Fruit fly (Drosophila melanogaster): ENCODE data around the gene Mec2.

Mec2 gene

dm6 chrX:19155922-19156437, 31.9 kb upstream of the Mec2 start (continued):
- TF ChIP-seq eg (GFP tag; IDR thresholded peaks at IDR 0.05) = peak; percentile 87
- peak; percentile 87 for TF ChIP-seq CG3032 (tag; optimal IDR thresholded peaks at IDR 0.05)
- no peak for TF ChIP-seq fkh (GFP tag; optimal IDR thresholded peaks at IDR 0.05)
- peak; percentile 64 for TF ChIP-seq Hr39 (GFP tag; optimal IDR thresholded peaks at IDR 0.05)
- peak; percentile 87 to 92 for TF ChIP-seq ss (GFP tag; optimal IDR thresholded peaks at IDR 0.05)
- peak; percentile 88 for TF ChIP-seq CG10669 (GFP tag; optimal IDR thresholded peaks at IDR 0.05)
- peak; percentile 68 to 75 for TF ChIP-seq salr (GFP tag; optimal IDR thresholded peaks at IDR 0.05)
- TF ChIP-seq Ets96B (tag; optimal IDR thresholded peaks at IDR 0.05) = peak; percentile 89
- peak; percentile 90 for TF ChIP-seq CG6792 (GFP tag; optimal IDR thresholded peaks at IDR 0.05)
- TF ChIP-seq CG7368 (GFP tag; optimal IDR thresholded peaks at IDR 0.05) = peak; percentile 84
- no peak for TF ChIP-seq Hr38 (GFP tag; optimal IDR thresholded peaks at IDR 0.05)
- peak; percentile 89 for TF ChIP-seq CG6808 (GFP tag; optimal IDR thresholded peaks at IDR 0.05)

- TF ChIP-seq CG7368 (GFP tag; optimal IDR thresholded peaks at IDR 0.05) (no peak), svp (GFP tag) (peak; percentile 94)
Measured at dm6 chrX:19157471-19157870, 30.4 kb upstream of the Mec2 start.

- TF ChIP-seq spab (GFP tag; optimal IDR thresholded peaks at IDR 0.05) = peak; percentile 51
- TF ChIP-seq CG3032 (tag; optimal IDR thresholded peaks at IDR 0.05) = peak; percentile 44
- TF ChIP-seq topi (GFP tag; optimal IDR thresholded peaks at IDR 0.05) = no peak
- TF ChIP-seq CG11294 (GFP tag; IDR thresholded peaks at IDR 0.05) = no peak
- TF ChIP-seq CG10669 (GFP tag; optimal IDR thresholded peaks at IDR 0.05) = peak; percentile 26
- TF ChIP-seq CG6808 (GFP tag; optimal IDR thresholded peaks at IDR 0.05) = peak; percentile 51
- TF ChIP-seq Eip78C (GFP tag) = peak; percentile 71
- peak; percentile 4 to 11 for TF ChIP-seq ss (GFP tag; optimal IDR thresholded peaks at IDR 0.05)
- peak; percentile 2 for TF ChIP-seq CG6276 (GFP tag; optimal IDR thresholded peaks at IDR 0.05)
- TF ChIP-seq CG10631 (GFP tag; optimal IDR thresholded peaks at IDR 0.05) = peak; percentile 7
- peak; percentile 14 for TF ChIP-seq Ets96B (tag; optimal IDR thresholded peaks at IDR 0.05)
- no peak for TF ChIP-seq CG3919 (GFP tag; optimal IDR thresholded peaks at IDR 0.05)
- TF ChIP-seq CG32006 (GFP tag; optimal IDR thresholded peaks at IDR 0.05) = peak; percentile 28
- peak; percentile 86 for TF ChIP-seq svp (GFP tag)
Measured at dm6 chrX:19158519-19159289, 29.1 kb upstream of the Mec2 start.

dm6 chrX:19159942-19160341, 27.9 kb upstream of the Mec2 start:
- TF ChIP-seq CG6792 (GFP tag; optimal IDR thresholded peaks at IDR 0.05) (peak; percentile 72), acj6 (GFP tag; optimal IDR thresholded peaks at IDR 0.05) (peak; percentile 75), CG6808 (GFP tag; optimal IDR thresholded peaks at IDR 0.05) (peak; percentile 41), achi (GFP tag; optimal IDR thresholded peaks at IDR 0.05) (peak; percentile 69), dsx (GFP tag; optimal IDR thresholded peaks at IDR 0.05; ENCODE audit: poor library complexity, severe bottlenecking) (peak; percentile 56), CG34406 (GFP tag; optimal IDR thresholded peaks at IDR 0.05) (peak; percentile 73), Met (GFP tag; optimal IDR thresholded peaks at IDR 0.05) (peak; percentile 72), Sox15 (GFP tag; optimal IDR thresholded peaks at IDR 0.05) (peak; percentile 50), topi (GFP tag; optimal IDR thresholded peaks at IDR 0.05) (peak; percentile 60), Hr38 (GFP tag; optimal IDR thresholded peaks at IDR 0.05) (no peak), CG8119 (GFP tag; IDR thresholded peaks at IDR 0.05) (peak; percentile 69), Ets96B (tag; optimal IDR thresholded peaks at IDR 0.05) (peak; percentile 72), Smox (GFP tag; optimal IDR thresholded peaks at IDR 0.05) (peak; percentile 76), salr (GFP tag; optimal IDR thresholded peaks at IDR 0.05) (peak; percentile 48 to 61), CG7368 (GFP tag; optimal IDR thresholded peaks at IDR 0.05) (peak; percentile 8), Sox102F (GFP tag; optimal IDR thresholded peaks at IDR 0.05) (peak; percentile 63), Hr39 (GFP tag; optimal IDR thresholded peaks at IDR 0.05) (peak; percentile 56), eg (GFP tag; IDR thresholded peaks at IDR 0.05) (0 out of 3 replicates have a peak, but pooled peaks have one; percentile 39), Ets21C (GFP tag; optimal IDR thresholded peaks at IDR 0.05) (peak; percentile 30), CG6854 (GFP tag; optimal IDR thresholded peaks at IDR 0.05) (no peak), CG6163 (GFP tag; IDR thresholded peaks at IDR 0.05) (peak; percentile 51; the same call in 1 of the 3 replicates), Eip78C (GFP tag) (peak; percentile 77), CG4318 (GFP tag; optimal IDR thresholded peaks at IDR 0.05) (peak; percentile 54), CG11902 (GFP tag; optimal IDR thresholded peaks at IDR 0.05) (peak; percentile 44), esn (GFP tag; optimal IDR thresholded peaks at IDR 0.05) (peak; percentile 76), ss (GFP tag; optimal IDR thresholded peaks at IDR 0.05) (peak; percentile 26 to 65), svp (GFP tag) (peak; percentile 51), CG11294 (GFP tag; IDR thresholded peaks at IDR 0.05) (no peak), cyc (GFP tag; optimal IDR thresholded peaks at IDR 0.05) (peak; percentile 48), Lpt (GFP tag; optimal IDR thresholded peaks at IDR 0.05) (peak; percentile 50), CG3032 (tag; optimal IDR thresholded peaks at IDR 0.05) (peak; percentile 66), CG31627 (GFP tag; optimal IDR thresholded peaks at IDR 0.05) (peak; percentile 56), spab (GFP tag; optimal IDR thresholded peaks at IDR 0.05) (peak; percentile 55), Blimp-1 (GFP tag; optimal IDR thresholded peaks at IDR 0.05) (peak; percentile 76)
